Worm (Caenorhabditis elegans) whole organism, L1 larva: ENCODE measurements around the gene F26D2.10.

Experiments
- C04F5.9 ChIP-seq: sonication (generic microtip); optimal IDR thresholded peaks from 2 replicates; lab custom pipeline; 2016; ENCODE audit warnings: missing genetic modification characterization, missing compliant biosample characterization
- C34B4.2 ChIP-seq: sonication (generic microtip); optimal IDR thresholded peaks from 2 replicates; lab custom pipeline; 2017; ENCODE audit warnings: mild to moderate bottlenecking, missing genetic modification characterization, missing compliant biosample characterization
- Y116A8C.19 ChIP-seq: sonication (generic microtip); optimal IDR thresholded peaks from 2 replicates; lab custom pipeline; 2016; ENCODE audit warnings: missing compliant biosample characterization, missing genetic modification characterization, borderline replicate concordance
- aly-2 ChIP-seq: fragments of 150-350 bp; optimal IDR thresholded peaks from 2 replicates; lab custom pipeline; 2014; ENCODE audit warnings: missing biosample characterization, missing genetic modification characterization
- ama-1 ChIP-seq: fragments of 150-350 bp; optimal IDR thresholded peaks from 2 replicates; lab custom pipeline; 2014
- ceh-63 ChIP-seq: fragments of 200-800 bp; sonication (Bioruptor generic); optimal IDR thresholded peaks from 2 replicates; lab custom pipeline; 2018; ENCODE audit warnings: mild to moderate bottlenecking, missing genetic modification characterization, missing compliant biosample characterization
- ceh-82 ChIP-seq, 3 experiments: fragments of 150-350 bp in 1 of 3; sonication (generic microtip) in 2 of 3; optimal IDR thresholded peaks; 2 replicates each; lab custom pipeline; 2014 to 2017; ENCODE audit warnings: missing biosample characterization in 3 of 3, missing genetic modification characterization in 3 of 3
- ceh-88 ChIP-seq: fragments of 200-800 bp; sonication (Bioruptor generic); IDR thresholded peaks from 2 replicates; pipeline ENCODE4 v1.3.6; 2022; ENCODE audit warnings: missing genetic modification characterization, missing compliant biosample characterization
- dpl-1 ChIP-seq, 3 experiments: fragments of 150-350 bp in 2 of 3; sonication (generic microtip) in 1 of 3; optimal IDR thresholded peaks; 2 replicates each; lab custom pipeline; 2014 to 2017; ENCODE audit warnings: missing biosample characterization in 3 of 3, missing genetic modification characterization in 3 of 3, missing genetic modification reagents in 3 of 3
- dsc-1 ChIP-seq: sonication (generic microtip); optimal IDR thresholded peaks from 2 replicates; lab custom pipeline; 2016; ENCODE audit warnings: mild to moderate bottlenecking, missing genetic modification characterization, missing compliant biosample characterization
- efl-1 ChIP-seq, 4 experiments: fragments of 150-350 bp; optimal IDR thresholded peaks in 3 of 4; peaks in 1 of 4; 1 replicate in 1 of 4; 2 replicates in 3 of 4; lab custom pipeline; 2014; ENCODE audit warnings: missing biosample characterization in 2 of 4, missing genetic modification characterization in 2 of 4, missing genetic modification reagents in 2 of 4
- efl-3 ChIP-seq: fragments of 200-800 bp; sonication (Bioruptor generic); optimal IDR thresholded peaks from 2 replicates; lab custom pipeline; 2018; ENCODE audit warnings: mild to moderate bottlenecking, missing genetic modification characterization, missing compliant biosample characterization
- egl-13 ChIP-seq: sonication (generic microtip); optimal IDR thresholded peaks from 2 replicates; lab custom pipeline; 2016; ENCODE audit warnings: missing genotype, missing genetic modification reagents, missing genetic modification characterization, missing compliant biosample characterization
- egl-27 ChIP-seq, 2 experiments: fragments of 150-350 bp in 1 of 2; sonication (generic microtip); optimal IDR thresholded peaks; 3 replicates each; lab custom pipeline; 2017 to 2018; ENCODE audit warnings: missing biosample characterization in 2 of 2, missing genetic modification characterization in 2 of 2, missing genetic modification reagents in 2 of 2
- elt-2 ChIP-seq: sonication (generic microtip); optimal IDR thresholded peaks from 2 replicates; lab custom pipeline; 2016; ENCODE audit warnings: missing genetic modification characterization, mild to moderate bottlenecking, inconsistent platforms, missing compliant biosample characterization, missing genetic modification reagents
- elt-3 ChIP-seq, 6 experiments: fragments of 150-350 bp in 1 of 6; sonication (generic microtip); optimal IDR thresholded peaks; 2 replicates each; lab custom pipeline; 2017 to 2018; ENCODE audit warnings: missing biosample characterization in 6 of 6, missing genetic modification characterization in 6 of 6, inconsistent platforms in 1 of 6
- ets-5 ChIP-seq: fragments of 200-800 bp; sonication (Bioruptor generic); IDR thresholded peaks from 2 replicates; pipeline ENCODE4 v1.3.6; 2022; ENCODE audit warnings: missing genetic modification characterization, missing compliant biosample characterization
- fkh-10 ChIP-seq: sonication (generic microtip); optimal IDR thresholded peaks from 2 replicates; lab custom pipeline; 2017; ENCODE audit warnings: missing biosample characterization, missing genetic modification reagents, missing genetic modification characterization
- fkh-8 ChIP-seq: sonication (generic microtip); optimal IDR thresholded peaks from 2 replicates; lab custom pipeline; 2016; ENCODE audit warnings: mild to moderate bottlenecking, missing genetic modification characterization, missing compliant biosample characterization
- hlh-4 ChIP-seq: sonication (generic microtip); optimal IDR thresholded peaks from 2 replicates; lab custom pipeline; 2016; ENCODE audit warnings: mild to moderate bottlenecking, missing genetic modification characterization, missing compliant biosample characterization
- hpl-2 ChIP-seq: fragments of 150-350 bp; optimal IDR thresholded peaks from 2 replicates; lab custom pipeline; 2014; ENCODE audit warnings: missing biosample characterization, missing genetic modification reagents, missing genetic modification characterization
- isw-1 ChIP-seq: fragments of 200-800 bp; sonication (Bioruptor generic); IDR thresholded peaks from 2 replicates; pipeline ENCODE4 v1.3.6; 2022; ENCODE audit warnings: missing genetic modification characterization, missing compliant biosample characterization
- jun-1 ChIP-seq: fragments of 150-350 bp; optimal IDR thresholded peaks from 2 replicates; lab custom pipeline; 2014; ENCODE audit warnings: missing biosample characterization, missing genetic modification reagents, missing genetic modification characterization
- lin-13 ChIP-seq: fragments of 150-350 bp; optimal IDR thresholded peaks from 2 replicates; lab custom pipeline; 2014; ENCODE audit warnings: missing biosample characterization, missing genetic modification reagents, missing genetic modification characterization
- lin-35 ChIP-seq, 2 experiments: fragments of 150-350 bp; optimal IDR thresholded peaks; 2 replicates each; lab custom pipeline; 2014; ENCODE audit warnings: missing biosample characterization in 2 of 2, missing genetic modification characterization in 2 of 2, missing genetic modification reagents in 2 of 2
- lir-3 ChIP-seq: sonication (generic microtip); optimal IDR thresholded peaks from 2 replicates; lab custom pipeline; 2016; ENCODE audit warnings: mild to moderate bottlenecking, missing genetic modification characterization, moderate library complexity, missing compliant biosample characterization; ENCODE audit not compliant: poor library complexity
- lsy-2 ChIP-seq, 2 experiments: fragments of 150-350 bp; optimal IDR thresholded peaks; 2 replicates each; lab custom pipeline; 2014; ENCODE audit warnings: missing biosample characterization in 2 of 2, missing genetic modification characterization in 2 of 2
- nhr-11 ChIP-seq: fragments of 150-350 bp; optimal IDR thresholded peaks from 2 replicates; lab custom pipeline; 2014; ENCODE audit warnings: missing biosample characterization, missing genetic modification characterization
- nhr-237 ChIP-seq: fragments of 150-350 bp; optimal IDR thresholded peaks from 2 replicates; lab custom pipeline; 2014; ENCODE audit warnings: missing biosample characterization, missing genetic modification characterization
- nhr-28 ChIP-seq: fragments of 150-350 bp; optimal IDR thresholded peaks from 2 replicates; lab custom pipeline; 2014; ENCODE audit warnings: missing biosample characterization, missing genetic modification characterization
- nhr-47 ChIP-seq: sonication (generic microtip); optimal IDR thresholded peaks from 2 replicates; lab custom pipeline; 2016; ENCODE audit warnings: mild to moderate bottlenecking, missing genetic modification characterization, moderate library complexity, missing compliant biosample characterization
- nhr-71 ChIP-seq: sonication (generic microtip); optimal IDR thresholded peaks from 2 replicates; lab custom pipeline; 2016; ENCODE audit warnings: mild to moderate bottlenecking, missing genetic modification characterization, moderate library complexity, missing compliant biosample characterization
- nhr-76 ChIP-seq: sonication (generic microtip); optimal IDR thresholded peaks from 2 replicates; lab custom pipeline; 2017; ENCODE audit warnings: missing biosample characterization, missing genetic modification characterization
- nhr-84 ChIP-seq: sonication (generic microtip); optimal IDR thresholded peaks from 2 replicates; lab custom pipeline; 2017; ENCODE audit warnings: missing biosample characterization, missing genetic modification characterization
- nhr-85 ChIP-seq: sonication (generic microtip); peaks from one replicate; lab custom pipeline; 2016; ENCODE audit warnings: missing genetic modification characterization, inconsistent platforms, missing compliant biosample characterization
- nhr-90 ChIP-seq: sonication (generic microtip); optimal IDR thresholded peaks from 2 replicates; lab custom pipeline; 2016; ENCODE audit warnings: mild to moderate bottlenecking, missing genetic modification characterization, missing compliant biosample characterization; ENCODE audit not compliant: poor library complexity
- pag-3 ChIP-seq: sonication (generic microtip); optimal IDR thresholded peaks from 2 replicates; lab custom pipeline; 2017; ENCODE audit warnings: missing genetic modification characterization, mild to moderate bottlenecking, missing compliant biosample characterization, antibody characterized with exemption, borderline replicate concordance; ENCODE audit not compliant: insufficient read depth
- pqm-1 ChIP-seq: sonication (generic microtip); optimal IDR thresholded peaks from 3 replicates; lab custom pipeline; 2017; ENCODE audit warnings: missing biosample characterization, missing genetic modification characterization
- skn-1 ChIP-seq: fragments of 150-350 bp; optimal IDR thresholded peaks from 2 replicates; lab custom pipeline; 2014; ENCODE audit warnings: missing biosample characterization, missing genetic modification characterization
- snu-23 ChIP-seq: sonication (generic microtip); optimal IDR thresholded peaks from 2 replicates; lab custom pipeline; 2016; ENCODE audit warnings: missing genetic modification characterization, missing compliant biosample characterization
- tbx-2 ChIP-seq: sonication (generic microtip); optimal IDR thresholded peaks from 2 replicates; lab custom pipeline; 2016; ENCODE audit warnings: missing genetic modification characterization, missing compliant biosample characterization
- unc-130 ChIP-seq: fragments of 150-350 bp; optimal IDR thresholded peaks from 2 replicates; lab custom pipeline; 2017; ENCODE audit warnings: missing biosample characterization, missing genetic modification characterization, inconsistent platforms
- unc-30 ChIP-seq: sonication (generic microtip); optimal IDR thresholded peaks from 2 replicates; lab custom pipeline; 2017; ENCODE audit warnings: missing biosample characterization, missing genetic modification characterization
- unc-62 ChIP-seq: fragments of 150-350 bp; optimal IDR thresholded peaks from 2 replicates; lab custom pipeline; 2014; ENCODE audit warnings: missing biosample characterization, missing genetic modification reagents, missing genetic modification characterization
- xbp-1 ChIP-seq: sonication (generic microtip); optimal IDR thresholded peaks from 2 replicates; lab custom pipeline; 2016; ENCODE audit warnings: missing genetic modification characterization, missing compliant biosample characterization
- zag-1 ChIP-seq: fragments of 150-350 bp; optimal IDR thresholded peaks from 2 replicates; lab custom pipeline; 2014; ENCODE audit warnings: missing biosample characterization, missing genetic modification characterization
- ztf-4 ChIP-seq: fragments of 150-350 bp; optimal IDR thresholded peaks from 2 replicates; lab custom pipeline; 2014; ENCODE audit warnings: missing biosample characterization, missing genetic modification characterization

The F26D2.10 gene

ce11 chrV:16399388-16399787, 30.0 kb downstream of the F26D2.10 start, which contains the start of gene sre-36:
Gene sre-36 (plus strand): TSS chrV:16399688.
- TF ChIP-seq Y116A8C.19 (tag; lab: Kevin White, UChicago) = no peak
- TF ChIP-seq ceh-63 (GFP tag; lab: Kevin White, UChicago) = no peak
- TF ChIP-seq egl-27 (tag; optimal IDR thresholded peaks at IDR 0.05; lab: Kevin White, UChicago) = no peak
- TF ChIP-seq dsc-1 (tag; lab: Kevin White, UChicago) = no peak
- no peak for TF ChIP-seq unc-30 (tag; lab: Kevin White, UChicago)
- no peak for TF ChIP-seq lin-13 (GFP tag; lab: Kevin White, UChicago)
- TF ChIP-seq unc-62 (GFP tag; lab: Kevin White, UChicago) = no peak
- no peak for TF ChIP-seq jun-1
- no peak for TF ChIP-seq ets-5 (GFP tag; lab: Robert Waterston, UW)
- TF ChIP-seq nhr-47 (tag; lab: Kevin White, UChicago) = no peak
- no peak for TF ChIP-seq snu-23 (GFP tag; lab: Kevin White, UChicago)
- TF ChIP-seq ama-1 = no peak
- TF ChIP-seq unc-130 (tag; lab: Kevin White, UChicago) = no peak
- no peak for TF ChIP-seq nhr-71 (tag; lab: Kevin White, UChicago)
- TF ChIP-seq elt-3 (tag; optimal IDR thresholded peaks at IDR 0.05; lab: Kevin White, UChicago) = no peak

DNA sequence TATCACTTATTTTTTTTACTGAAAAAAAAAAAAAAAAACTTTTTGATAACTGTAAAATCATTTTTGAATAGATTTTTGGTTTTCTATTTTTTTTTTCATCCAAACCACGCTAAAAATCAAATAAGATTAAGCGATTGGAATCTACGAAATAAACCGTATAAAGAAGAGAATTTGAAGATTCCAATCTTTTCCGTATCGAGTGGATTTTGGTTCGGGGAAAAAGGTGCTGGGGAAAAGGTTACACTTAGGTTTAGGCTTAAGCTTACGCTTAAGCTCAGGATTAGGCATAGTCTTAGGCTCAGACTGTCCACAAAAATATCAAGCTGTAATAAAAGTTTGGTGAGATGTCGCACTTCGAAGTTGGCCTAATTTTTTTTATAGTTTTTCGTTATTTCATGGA, 33.7 kb downstream of the F26D2.10 start, which contains the start of gene F13A7.12:
TSS of gene F13A7.12 (plus strand) at position 301 of the 400 bp plus-strand sequence.
- TF ChIP-seq isw-1 (GFP tag; lab: Robert Waterston, UW) (no peak), lsy-2 (tag; optimal IDR thresholded peaks at IDR 0.05; lab: Kevin White, UChicago) (no peak), nhr-47 (tag; lab: Kevin White, UChicago) (no peak), C34B4.2 (tag; lab: Kevin White, UChicago) (no peak), nhr-84 (tag; lab: Kevin White, UChicago) (no peak), lin-35 (GFP tag; optimal IDR thresholded peaks at IDR 0.05; lab: Kevin White, UChicago) (no peak), ets-5 (GFP tag; lab: Robert Waterston, UW) (no peak), fkh-10 (GFP tag; lab: Kevin White, UChicago) (no peak), elt-2 (no peak), nhr-11 (tag; lab: Kevin White, UChicago) (no peak), pag-3 (tag; lab: Kevin White, UChicago) (no peak), ztf-4 (tag; lab: Kevin White, UChicago) (no peak), pqm-1 (no peak), nhr-85 (tag; lab: Kevin White, UChicago) (no peak), unc-30 (tag; lab: Kevin White, UChicago) (no peak), xbp-1 (tag; lab: Kevin White, UChicago) (no peak)

ce11 chrV:16395131-16395530, 34.3 kb downstream of the F26D2.10 start, which contains the start of gene F13A7.11:
Gene F13A7.11 (minus strand): TSS chrV:16395304.
- TF ChIP-seq nhr-76 (tag; lab: Kevin White, UChicago) (no peak), fkh-8 (tag; lab: Kevin White, UChicago) (no peak), nhr-90 (peak; percentile 19), lin-35 (GFP tag; optimal IDR thresholded peaks at IDR 0.05; lab: Kevin White, UChicago) (peak in 1 of 2 experiments; percentile 1), lin-13 (GFP tag; lab: Kevin White, UChicago) (no peak), skn-1 (tag; lab: Kevin White, UChicago) (peak; percentile 81), hpl-2 (GFP tag; lab: Kevin White, UChicago) (no peak), dpl-1 (GFP tag; optimal IDR thresholded peaks at IDR 0.05; lab: Kevin White, UChicago) (peak in 2 of 3 experiments; percentile 4 to 17), lir-3 (tag; lab: Kevin White, UChicago) (no peak), efl-1 (optimal IDR thresholded peaks at IDR 0.05; lab: Kevin White, UChicago) (peak; percentile 7 to 25), efl-1 (GFP tag; optimal IDR thresholded peaks at IDR 0.05 in 1 of 2; lab: Kevin White, UChicago) (peak; percentile 10 to 82), elt-3 (tag; optimal IDR thresholded peaks at IDR 0.05; lab: Kevin White, UChicago) (peak in 1 of 6 experiments; percentile 28), C34B4.2 (tag; lab: Kevin White, UChicago) (no peak), C04F5.9 (no peak), tbx-2 (tag; lab: Kevin White, UChicago) (no peak), efl-3 (GFP tag; lab: Kevin White, UChicago) (no peak), elt-2 (peak; percentile 46), ceh-82 (tag; optimal IDR thresholded peaks at IDR 0.05; lab: Kevin White, UChicago) (peak in 1 of 3 experiments; percentile 16), nhr-47 (tag; lab: Kevin White, UChicago) (peak; percentile 17), zag-1 (tag; lab: Kevin White, UChicago) (no peak), ceh-88 (GFP tag; lab: Robert Waterston, UW) (no peak), egl-13 (tag; lab: Kevin White, UChicago) (no peak), nhr-71 (tag; lab: Kevin White, UChicago) (peak; percentile 40), hlh-4 (no peak), nhr-85 (tag; lab: Kevin White, UChicago) (peak; percentile 66), ztf-4 (tag; lab: Kevin White, UChicago) (no peak), aly-2 (no peak), nhr-28 (no peak), nhr-237 (tag; lab: Kevin White, UChicago) (no peak)
